Worm (Caenorhabditis elegans): Measurements from ENCODE around the gene dcn-1.

- TF ChIP-seq cog-1 (tag; optimal IDR thresholded peaks at IDR 0.05) (no peak), klf-2 (GFP tag; conservative IDR thresholded peaks at IDR 0.05) (no peak), ref-1 (GFP tag; conservative IDR thresholded peaks at IDR 0.05) (no peak), tab-1 (GFP tag; IDR thresholded peaks at IDR 0.05) (no peak), ztf-29 (GFP tag; IDR thresholded peaks at IDR 0.05) (no peak)
Measured at ce11 chrIII:4294153-4294862, 19.4 kb upstream of the dcn-1 start, which contains the start of the genes nth-1 and R10E4.7.

Data from whole organism, midembryonic.